Worm (Caenorhabditis elegans) whole organism, L1 larva: ENCODE measurements around the gene anmt-3.

Experiments
- C04F5.9 ChIP-seq: sonication (generic microtip); optimal IDR thresholded peaks from 2 replicates; lab custom pipeline; 2016; ENCODE audit warnings: missing genetic modification characterization, missing compliant biosample characterization
- C16A3.4 ChIP-seq: fragments of 150-350 bp; optimal IDR thresholded peaks from 2 replicates; lab custom pipeline; 2014; ENCODE audit warnings: missing biosample characterization, missing genetic modification characterization
- C34B4.2 ChIP-seq: sonication (generic microtip); optimal IDR thresholded peaks from 2 replicates; lab custom pipeline; 2017; ENCODE audit warnings: mild to moderate bottlenecking, missing genetic modification characterization, missing compliant biosample characterization
- Y116A8C.19 ChIP-seq: sonication (generic microtip); optimal IDR thresholded peaks from 2 replicates; lab custom pipeline; 2016; ENCODE audit warnings: missing compliant biosample characterization, missing genetic modification characterization, borderline replicate concordance
- aha-1 ChIP-seq: fragments of 150-350 bp; optimal IDR thresholded peaks from 2 replicates; lab custom pipeline; 2014; ENCODE audit warnings: missing biosample characterization, missing genetic modification characterization
- alr-1 ChIP-seq: fragments of 200-800 bp; sonication (Bioruptor generic); optimal IDR thresholded peaks from 2 replicates; lab custom pipeline; 2018; ENCODE audit warnings: borderline replicate concordance, mild to moderate bottlenecking, missing genetic modification characterization, missing compliant biosample characterization
- aly-2 ChIP-seq: fragments of 150-350 bp; optimal IDR thresholded peaks from 2 replicates; lab custom pipeline; 2014; ENCODE audit warnings: missing biosample characterization, missing genetic modification characterization
- ama-1 ChIP-seq: fragments of 150-350 bp; optimal IDR thresholded peaks from 2 replicates; lab custom pipeline; 2014
- blmp-1 ChIP-seq: fragments of 150-350 bp; optimal IDR thresholded peaks from 2 replicates; lab custom pipeline; 2014; ENCODE audit warnings: missing biosample characterization, missing genetic modification characterization
- ceh-8 ChIP-seq: fragments of 200-800 bp; sonication (Bioruptor generic); optimal IDR thresholded peaks from 2 replicates; lab custom pipeline; 2018; ENCODE audit warnings: mild to moderate bottlenecking, missing genetic modification characterization, moderate library complexity, missing compliant biosample characterization
- ceh-82 ChIP-seq, 3 experiments: fragments of 150-350 bp in 1 of 3; sonication (generic microtip) in 2 of 3; optimal IDR thresholded peaks; 2 replicates each; lab custom pipeline; 2014 to 2017; ENCODE audit warnings: missing biosample characterization in 3 of 3, missing genetic modification characterization in 3 of 3
- ceh-88 ChIP-seq: fragments of 200-800 bp; sonication (Bioruptor generic); IDR thresholded peaks from 2 replicates; pipeline ENCODE4 v1.3.6; 2022; ENCODE audit warnings: missing genetic modification characterization, missing compliant biosample characterization
- ceh-90 ChIP-seq: sonication (generic microtip); optimal IDR thresholded peaks from 2 replicates; lab custom pipeline; 2016; ENCODE audit warnings: missing genetic modification characterization, missing compliant biosample characterization
- efl-1 ChIP-seq, 4 experiments: fragments of 150-350 bp; optimal IDR thresholded peaks in 3 of 4; peaks in 1 of 4; 1 replicate in 1 of 4; 2 replicates in 3 of 4; lab custom pipeline; 2014; ENCODE audit warnings: missing biosample characterization in 2 of 4, missing genetic modification characterization in 2 of 4, missing genetic modification reagents in 2 of 4
- elt-2 ChIP-seq: sonication (generic microtip); optimal IDR thresholded peaks from 2 replicates; lab custom pipeline; 2016; ENCODE audit warnings: missing genetic modification characterization, mild to moderate bottlenecking, inconsistent platforms, missing compliant biosample characterization, missing genetic modification reagents
- elt-3 ChIP-seq, 6 experiments: fragments of 150-350 bp in 1 of 6; sonication (generic microtip); optimal IDR thresholded peaks; 2 replicates each; lab custom pipeline; 2017 to 2018; ENCODE audit warnings: missing biosample characterization in 6 of 6, missing genetic modification characterization in 6 of 6, inconsistent platforms in 1 of 6
- fkh-10 ChIP-seq: sonication (generic microtip); optimal IDR thresholded peaks from 2 replicates; lab custom pipeline; 2017; ENCODE audit warnings: missing biosample characterization, missing genetic modification reagents, missing genetic modification characterization
- fkh-4 ChIP-seq: sonication (generic microtip); optimal IDR thresholded peaks from 2 replicates; lab custom pipeline; 2016; ENCODE audit warnings: missing compliant biosample characterization, missing genetic modification characterization, borderline replicate concordance
- fkh-8 ChIP-seq: sonication (generic microtip); optimal IDR thresholded peaks from 2 replicates; lab custom pipeline; 2016; ENCODE audit warnings: mild to moderate bottlenecking, missing genetic modification characterization, missing compliant biosample characterization
- fos-1 ChIP-seq: fragments of 150-350 bp; optimal IDR thresholded peaks from 2 replicates; lab custom pipeline; 2014; ENCODE audit warnings: missing biosample characterization, missing genetic modification characterization
- grh-1 ChIP-seq: fragments of 200-800 bp; sonication (Bioruptor generic); IDR thresholded peaks from 2 replicates; pipeline ENCODE4 v1.3.6; 2022; ENCODE audit warnings: missing genetic modification reagents, missing genetic modification characterization, missing compliant biosample characterization
- hlh-17 ChIP-seq: fragments of 200-800 bp; sonication (Bioruptor generic); optimal IDR thresholded peaks from 2 replicates; lab custom pipeline; 2018; ENCODE audit warnings: missing genetic modification characterization, mild to moderate bottlenecking, missing compliant biosample characterization, moderate library complexity, borderline replicate concordance
- irx-1 ChIP-seq: sonication (generic microtip); optimal IDR thresholded peaks from 2 replicates; lab custom pipeline; 2016; ENCODE audit warnings: missing genetic modification characterization, missing compliant biosample characterization
- isw-1 ChIP-seq: fragments of 200-800 bp; sonication (Bioruptor generic); IDR thresholded peaks from 2 replicates; pipeline ENCODE4 v1.3.6; 2022; ENCODE audit warnings: missing genetic modification characterization, missing compliant biosample characterization
- jun-1 ChIP-seq: fragments of 150-350 bp; optimal IDR thresholded peaks from 2 replicates; lab custom pipeline; 2014; ENCODE audit warnings: missing biosample characterization, missing genetic modification reagents, missing genetic modification characterization
- lin-13 ChIP-seq: fragments of 150-350 bp; optimal IDR thresholded peaks from 2 replicates; lab custom pipeline; 2014; ENCODE audit warnings: missing biosample characterization, missing genetic modification reagents, missing genetic modification characterization
- lin-35 ChIP-seq, 2 experiments: fragments of 150-350 bp; optimal IDR thresholded peaks; 2 replicates each; lab custom pipeline; 2014; ENCODE audit warnings: missing biosample characterization in 2 of 2, missing genetic modification characterization in 2 of 2, missing genetic modification reagents in 2 of 2
- lin-39 ChIP-seq: fragments of 150-350 bp; optimal IDR thresholded peaks from 2 replicates; lab custom pipeline; 2014; ENCODE audit warnings: missing biosample characterization, missing genetic modification reagents, missing genetic modification characterization
- nhr-11 ChIP-seq: fragments of 150-350 bp; optimal IDR thresholded peaks from 2 replicates; lab custom pipeline; 2014; ENCODE audit warnings: missing biosample characterization, missing genetic modification characterization
- nhr-12 ChIP-seq: sonication (generic microtip); optimal IDR thresholded peaks from 2 replicates; lab custom pipeline; 2017; ENCODE audit warnings: missing biosample characterization, missing genetic modification characterization
- nhr-19 ChIP-seq: fragments of 200-800 bp; sonication (Bioruptor generic); conservative IDR thresholded peaks from 2 replicates; pipeline ENCODE4 v1.3.6; 2022; ENCODE audit warnings: missing genetic modification characterization, missing compliant biosample characterization
- nhr-20 ChIP-seq: sonication (generic microtip); optimal IDR thresholded peaks from 2 replicates; lab custom pipeline; 2016; ENCODE audit warnings: mild to moderate bottlenecking, missing genetic modification characterization, missing compliant biosample characterization
- nhr-71 ChIP-seq: sonication (generic microtip); optimal IDR thresholded peaks from 2 replicates; lab custom pipeline; 2016; ENCODE audit warnings: mild to moderate bottlenecking, missing genetic modification characterization, moderate library complexity, missing compliant biosample characterization
- nhr-77 ChIP-seq: fragments of 150-350 bp; optimal IDR thresholded peaks from 2 replicates; lab custom pipeline; 2014; ENCODE audit warnings: missing biosample characterization, missing genetic modification characterization
- nhr-85 ChIP-seq: sonication (generic microtip); peaks from one replicate; lab custom pipeline; 2016; ENCODE audit warnings: missing genetic modification characterization, inconsistent platforms, missing compliant biosample characterization
- nhr-90 ChIP-seq: sonication (generic microtip); optimal IDR thresholded peaks from 2 replicates; lab custom pipeline; 2016; ENCODE audit warnings: mild to moderate bottlenecking, missing genetic modification characterization, missing compliant biosample characterization; ENCODE audit not compliant: poor library complexity
- pag-3 ChIP-seq: sonication (generic microtip); optimal IDR thresholded peaks from 2 replicates; lab custom pipeline; 2017; ENCODE audit warnings: missing genetic modification characterization, mild to moderate bottlenecking, missing compliant biosample characterization, antibody characterized with exemption, borderline replicate concordance; ENCODE audit not compliant: insufficient read depth
- pax-3 ChIP-seq: fragments of 200-800 bp; sonication (Bioruptor generic); optimal IDR thresholded peaks from 2 replicates; lab custom pipeline; 2018; ENCODE audit warnings: mild to moderate bottlenecking, missing genetic modification characterization, moderate library complexity, missing compliant biosample characterization
- snpc-4 ChIP-seq: fragments of 150-350 bp; optimal IDR thresholded peaks from 2 replicates; lab custom pipeline; 2014; ENCODE audit warnings: missing biosample characterization, missing genetic modification characterization
- snu-23 ChIP-seq: sonication (generic microtip); optimal IDR thresholded peaks from 2 replicates; lab custom pipeline; 2016; ENCODE audit warnings: missing genetic modification characterization, missing compliant biosample characterization
- sox-4 ChIP-seq: sonication (generic microtip); optimal IDR thresholded peaks from 2 replicates; lab custom pipeline; 2016; ENCODE audit warnings: missing genetic modification characterization, missing compliant biosample characterization
- swsn-7 ChIP-seq: sonication (generic microtip); optimal IDR thresholded peaks from 2 replicates; lab custom pipeline; 2016; ENCODE audit warnings: missing genetic modification characterization, missing compliant biosample characterization
- tbx-2 ChIP-seq: sonication (generic microtip); optimal IDR thresholded peaks from 2 replicates; lab custom pipeline; 2016; ENCODE audit warnings: missing genetic modification characterization, missing compliant biosample characterization
- tlp-1 ChIP-seq: fragments of 150-350 bp; optimal IDR thresholded peaks from 2 replicates; lab custom pipeline; 2014; ENCODE audit warnings: missing biosample characterization, missing genetic modification characterization
- unc-130 ChIP-seq: fragments of 150-350 bp; optimal IDR thresholded peaks from 2 replicates; lab custom pipeline; 2017; ENCODE audit warnings: missing biosample characterization, missing genetic modification characterization, inconsistent platforms
- unc-98 ChIP-seq: fragments of 200-800 bp; sonication (Bioruptor generic); IDR thresholded peaks from 2 replicates; pipeline ENCODE4 v1.3.6; 2022; ENCODE audit warnings: missing genetic modification characterization, missing compliant biosample characterization
- vab-15 ChIP-seq: sonication (generic microtip); optimal IDR thresholded peaks from 2 replicates; lab custom pipeline; 2017; ENCODE audit warnings: missing genotype, mild to moderate bottlenecking, missing genetic modification characterization, missing compliant biosample characterization
- xbp-1 ChIP-seq: sonication (generic microtip); optimal IDR thresholded peaks from 2 replicates; lab custom pipeline; 2016; ENCODE audit warnings: missing genetic modification characterization, missing compliant biosample characterization
- zag-1 ChIP-seq: fragments of 150-350 bp; optimal IDR thresholded peaks from 2 replicates; lab custom pipeline; 2014; ENCODE audit warnings: missing biosample characterization, missing genetic modification characterization
- zip-4 ChIP-seq: fragments of 200-800 bp; sonication (Bioruptor generic); optimal IDR thresholded peaks from 2 replicates; lab custom pipeline; 2018; ENCODE audit warnings: mild to moderate bottlenecking, missing genetic modification characterization, moderate library complexity, missing compliant biosample characterization
- ztf-11 ChIP-seq, 2 experiments: sonication (generic microtip); optimal IDR thresholded peaks; 2 replicates each; lab custom pipeline; 2016 to 2017; ENCODE audit warnings: missing genetic modification characterization in 2 of 2, missing biosample characterization in 1 of 2, missing compliant biosample characterization in 1 of 2
- ztf-4 ChIP-seq: fragments of 150-350 bp; optimal IDR thresholded peaks from 2 replicates; lab custom pipeline; 2014; ENCODE audit warnings: missing biosample characterization, missing genetic modification characterization

anmt-3 gene

ce11 chrV:10003315-10003969 lies 45.3 kb upstream of the anmt-3 start (continued):
- TF ChIP-seq ceh-82 (tag; optimal IDR thresholded peaks at IDR 0.05; lab: Kevin White, UChicago) (peak in 1 of 3 experiments; percentile 62), lin-39 (tag; lab: Kevin White, UChicago) (no peak), nhr-71 (tag; lab: Kevin White, UChicago) (peak; percentile 73), lin-13 (GFP tag; lab: Kevin White, UChicago) (peak; percentile 21), nhr-11 (tag; lab: Kevin White, UChicago) (no peak), nhr-12 (tag; lab: Kevin White, UChicago) (no peak), fos-1 (tag; lab: Kevin White, UChicago) (no peak), nhr-90 (tag; lab: Kevin White, UChicago) (no peak), C16A3.4 (tag; lab: Kevin White, UChicago) (peak; percentile 83), tbx-2 (tag; lab: Kevin White, UChicago) (peak; percentile 41), fkh-4 (tag; lab: Kevin White, UChicago) (no peak), nhr-77 (tag; lab: Kevin White, UChicago) (peak; percentile 31), snu-23 (GFP tag; lab: Kevin White, UChicago) (peak; percentile 70), ztf-4 (tag; lab: Kevin White, UChicago) (no peak), ceh-8 (GFP tag; lab: Kevin White, UChicago) (no peak), pax-3 (tag; lab: Kevin White, UChicago) (no peak), snpc-4 (tag; lab: Kevin White, UChicago) (peak; percentile 33), unc-130 (peak; percentile 48), grh-1 (GFP tag; lab: Robert Waterston, UW) (no peak), fkh-8 (tag; lab: Kevin White, UChicago) (peak; percentile 22), C34B4.2 (tag; lab: Kevin White, UChicago) (no peak), zip-4 (GFP tag; lab: Kevin White, UChicago) (no peak), efl-1 (optimal IDR thresholded peaks at IDR 0.05; lab: Kevin White, UChicago) (peak; percentile 68 to 70), efl-1 (GFP tag; optimal IDR thresholded peaks at IDR 0.05 in 1 of 2; lab: Kevin White, UChicago) (peak in 1 of 2 experiments; percentile 44), xbp-1 (tag; lab: Kevin White, UChicago) (peak; percentile 56), ceh-88 (GFP tag; lab: Robert Waterston, UW) (no peak), hlh-17 (GFP tag; lab: Kevin White, UChicago) (no peak), isw-1 (GFP tag; lab: Robert Waterston, UW) (no peak), unc-98 (GFP tag; lab: Robert Waterston, UW) (no peak), zag-1 (tag; lab: Kevin White, UChicago) (no peak), fkh-10 (GFP tag; lab: Kevin White, UChicago) (no peak), blmp-1 (peak; percentile 70), ztf-11 (tag; optimal IDR thresholded peaks at IDR 0.05; lab: Kevin White, UChicago) (no peak), elt-3 (tag; optimal IDR thresholded peaks at IDR 0.05; lab: Kevin White, UChicago) (peak in 1 of 6 experiments; percentile 11), vab-15 (tag; lab: Kevin White, UChicago) (no peak), alr-1 (tag; lab: Kevin White, UChicago) (no peak), jun-1 (tag; lab: Kevin White, UChicago) (no peak), pag-3 (tag; lab: Kevin White, UChicago) (peak; percentile 15), sox-4 (no peak), aha-1 (no peak), nhr-19 (GFP tag; lab: Robert Waterston, UW) (peak; percentile 48), ceh-90 (tag; lab: Kevin White, UChicago) (no peak), tlp-1 (tag; lab: Kevin White, UChicago) (no peak), ama-1 (lab: Kevin White, UChicago) (no peak), nhr-20 (tag; lab: Kevin White, UChicago) (peak; percentile 60), C04F5.9 (no peak), elt-2 (tag; lab: Kevin White, UChicago) (peak; percentile 39), swsn-7 (tag; lab: Kevin White, UChicago) (peak; percentile 47), aly-2 (tag; lab: Kevin White, UChicago) (no peak), Y116A8C.19 (tag; lab: Kevin White, UChicago) (no peak), irx-1 (tag; lab: Kevin White, UChicago) (no peak), lin-35 (GFP tag; optimal IDR thresholded peaks at IDR 0.05; lab: Kevin White, UChicago) (peak; percentile 30 to 62), nhr-85 (peak; percentile 33)
